Worm (Caenorhabditis elegans) whole organism, young adult: ENCODE results near the gene B0464.9.
A peak's percentile ranks its signal among the peaks of the same experiment; 100 is the strongest.

ENCODE experiments used
- B0336.3 ChIP-seq: fragments of 200-800 bp; sonication (Bioruptor generic); IDR thresholded peaks from 2 replicates; pipeline ENCODE4 v1.3.6; 2022; ENCODE audit warnings: missing genetic modification characterization, missing compliant biosample characterization
- D2030.7 ChIP-seq: fragments of 200-800 bp; sonication (Bioruptor generic); IDR thresholded peaks from 2 replicates; pipeline ENCODE4 v1.3.6; 2022; ENCODE audit warnings: missing genetic modification reagents, missing genetic modification characterization, missing compliant biosample characterization
- F49E8.2 ChIP-seq: sonication (generic microtip); optimal IDR thresholded peaks from 3 replicates; lab custom pipeline; 2017; ENCODE audit warnings: missing genetic modification characterization, mild to moderate bottlenecking, missing compliant biosample characterization, antibody characterized with exemption, moderate library complexity; ENCODE audit not compliant: insufficient read depth
- F55B11.4 ChIP-seq: sonication (generic microtip); optimal IDR thresholded peaks from 2 replicates; lab custom pipeline; 2016; ENCODE audit warnings: missing compliant biosample characterization, missing genetic modification characterization, borderline replicate concordance; ENCODE audit not compliant: insufficient read depth
- K11D2.4 ChIP-seq: fragments of 200-800 bp; sonication (Bioruptor generic); IDR thresholded peaks from 2 replicates; pipeline ENCODE4 v1.3.6; 2022; ENCODE audit warnings: missing genetic modification reagents, missing genetic modification characterization, missing compliant biosample characterization
- Y95B8A.8 ChIP-seq: fragments of 200-800 bp; sonication (Bioruptor generic); IDR thresholded peaks from 2 replicates; pipeline ENCODE4 v1.3.6; 2022; ENCODE audit warnings: missing genetic modification reagents, missing genetic modification characterization, missing compliant biosample characterization
- ZK185.1 ChIP-seq: sonication (generic microtip); optimal IDR thresholded peaks from 2 replicates; lab custom pipeline; 2016; ENCODE audit warnings: mild to moderate bottlenecking, missing genetic modification characterization, missing compliant biosample characterization; ENCODE audit not compliant: poor library complexity, severe bottlenecking
- akir-1 ChIP-seq: fragments of 200-800 bp; sonication (Bioruptor generic); optimal IDR thresholded peaks from 2 replicates; lab custom pipeline; 2018; ENCODE audit warnings: mild to moderate bottlenecking, missing genetic modification characterization, moderate library complexity, missing compliant biosample characterization
- aptf-2 ChIP-seq: fragments of 200-800 bp; sonication (Bioruptor generic); conservative IDR thresholded peaks from 2 replicates; pipeline ENCODE4 v1.3.6; 2022; ENCODE audit warnings: missing genetic modification reagents, missing genetic modification characterization, missing compliant biosample characterization
- athp-1 ChIP-seq: sonication (generic microtip); optimal IDR thresholded peaks from 2 replicates; lab custom pipeline; 2017; ENCODE audit warnings: mild to moderate bottlenecking, missing genetic modification characterization, missing compliant biosample characterization
- attf-3 ChIP-seq: fragments of 200-800 bp; sonication (Bioruptor generic); conservative IDR thresholded peaks from 2 replicates; pipeline ENCODE4 v1.3.6; 2022; ENCODE audit warnings: missing genetic modification reagents, missing genetic modification characterization, missing compliant biosample characterization
- attf-5 ChIP-seq: fragments of 200-800 bp; sonication (Bioruptor generic); optimal IDR thresholded peaks from 2 replicates; lab custom pipeline; 2018; ENCODE audit warnings: mild to moderate bottlenecking, missing genetic modification characterization, missing compliant biosample characterization
- bed-1 ChIP-seq: fragments of 200-800 bp; sonication (Bioruptor generic); IDR thresholded peaks from 2 replicates; pipeline ENCODE4 v1.3.6; 2022; ENCODE audit warnings: missing genetic modification reagents, missing genetic modification characterization, missing compliant biosample characterization
- cebp-1 ChIP-seq, 2 experiments: fragments of 200-800 bp in 1 of 2; sonication (Bioruptor generic) in 1 of 2; sonication (generic microtip) in 1 of 2; IDR thresholded peaks in 1 of 2; optimal IDR thresholded peaks in 1 of 2; 2 replicates each; pipeline versions ENCODE4 v1.3.6 to Lab custom; 2017 to 2022; ENCODE audit warnings: missing compliant biosample characterization in 2 of 2, missing genetic modification characterization in 2 of 2, mild to moderate bottlenecking in 1 of 2, missing genetic modification reagents in 1 of 2, moderate library complexity in 1 of 2
- ceh-40 ChIP-seq: fragments of 200-800 bp; sonication (Bioruptor generic); IDR thresholded peaks from 2 replicates; pipeline ENCODE4 v1.3.6; 2022; ENCODE audit warnings: missing genetic modification characterization, missing compliant biosample characterization
- ceh-91 ChIP-seq: fragments of 200-800 bp; sonication (Bioruptor generic); IDR thresholded peaks from 2 replicates; pipeline ENCODE4 v1.3.6; 2022; ENCODE audit warnings: missing genetic modification reagents, missing genetic modification characterization, missing compliant biosample characterization
- dpff-1 ChIP-seq: sonication (generic microtip); optimal IDR thresholded peaks from 2 replicates; lab custom pipeline; 2017; ENCODE audit warnings: mild to moderate bottlenecking, missing genetic modification characterization, missing compliant biosample characterization
- efl-1 ChIP-seq: fragments of 150-350 bp; optimal IDR thresholded peaks from 2 replicates; lab custom pipeline; 2014; ENCODE audit warnings: missing biosample characterization, missing genetic modification reagents, missing genetic modification characterization
- ekl-4 ChIP-seq: fragments of 200-800 bp; sonication (Bioruptor generic); IDR thresholded peaks from 2 replicates; pipeline ENCODE4 v1.3.6; 2022; ENCODE audit warnings: missing genetic modification reagents, missing genetic modification characterization, missing compliant biosample characterization
- ets-4 ChIP-seq: fragments of 200-800 bp; sonication (Bioruptor generic); optimal IDR thresholded peaks from 2 replicates; lab custom pipeline; 2018; ENCODE audit warnings: mild to moderate bottlenecking, missing genetic modification characterization, missing compliant biosample characterization
- fkh-3 ChIP-seq: sonication (generic microtip); optimal IDR thresholded peaks from 2 replicates; lab custom pipeline; 2016; ENCODE audit warnings: mild to moderate bottlenecking, missing genetic modification characterization, missing compliant biosample characterization
- hmg-1.2 ChIP-seq: fragments of 200-800 bp; sonication (Bioruptor generic); IDR thresholded peaks from 2 replicates; pipeline ENCODE4 v1.3.6; 2022; ENCODE audit warnings: missing genetic modification reagents, missing genetic modification characterization, missing compliant biosample characterization
- hrde-1 ChIP-seq: sonication (generic microtip); optimal IDR thresholded peaks from 2 replicates; lab custom pipeline; 2016; ENCODE audit warnings: missing genetic modification characterization, mild to moderate bottlenecking, missing compliant biosample characterization, moderate library complexity, missing genotype, missing genetic modification reagents, borderline replicate concordance
- hsf-1 ChIP-seq: fragments of 200-800 bp; sonication (Bioruptor generic); IDR thresholded peaks from 2 replicates; pipeline ENCODE4 v1.3.6; 2022; ENCODE audit warnings: missing genetic modification reagents, missing genetic modification characterization, missing compliant biosample characterization
- let-607 ChIP-seq, 2 experiments: fragments of 200-800 bp in 1 of 2; sonication (Bioruptor generic) in 1 of 2; sonication (generic microtip) in 1 of 2; optimal IDR thresholded peaks; 2 replicates each; lab custom pipeline; 2016 to 2018; ENCODE audit warnings: mild to moderate bottlenecking in 2 of 2, missing compliant biosample characterization in 2 of 2, missing genetic modification characterization in 2 of 2, moderate library complexity in 2 of 2, missing genotype in 1 of 2
- lin-26 ChIP-seq: fragments of 200-800 bp; sonication (Bioruptor generic); IDR thresholded peaks from 2 replicates; pipeline ENCODE4 v1.3.6; 2022; ENCODE audit warnings: missing genetic modification reagents, missing genetic modification characterization, missing compliant biosample characterization
- lin-40 ChIP-seq: sonication (generic microtip); optimal IDR thresholded peaks from 2 replicates; lab custom pipeline; 2016; ENCODE audit warnings: missing genetic modification characterization, mild to moderate bottlenecking, missing compliant biosample characterization, missing genotype, missing genetic modification reagents
- mcd-1 ChIP-seq: fragments of 200-800 bp; sonication (Bioruptor generic); IDR thresholded peaks from 2 replicates; pipeline ENCODE4 v1.3.6; 2022; ENCODE audit warnings: missing genetic modification reagents, missing genetic modification characterization, missing compliant biosample characterization
- mel-28 ChIP-seq: sonication (generic microtip); optimal IDR thresholded peaks from 2 replicates; lab custom pipeline; 2016; ENCODE audit warnings: borderline replicate concordance, mild to moderate bottlenecking, missing genetic modification characterization, missing compliant biosample characterization
- mes-4 ChIP-seq: sonication (generic microtip); optimal IDR thresholded peaks from 2 replicates; lab custom pipeline; 2016; ENCODE audit warnings: missing genotype, missing genetic modification characterization, missing compliant biosample characterization
- mxl-1 ChIP-seq: sonication (generic microtip); optimal IDR thresholded peaks from 2 replicates; lab custom pipeline; 2016; ENCODE audit warnings: missing genetic modification characterization, missing compliant biosample characterization
- nhr-27 ChIP-seq: fragments of 200-800 bp; sonication (Bioruptor generic); optimal IDR thresholded peaks from 2 replicates; lab custom pipeline; 2018; ENCODE audit warnings: mild to moderate bottlenecking, missing genetic modification characterization, moderate library complexity, missing compliant biosample characterization
- nhr-80 ChIP-seq: sonication (generic microtip); optimal IDR thresholded peaks from 2 replicates; lab custom pipeline; 2016; ENCODE audit warnings: missing genetic modification characterization, missing compliant biosample characterization
- repo-1 ChIP-seq: sonication (generic microtip); optimal IDR thresholded peaks from 2 replicates; lab custom pipeline; 2017; ENCODE audit warnings: mild to moderate bottlenecking, missing genetic modification characterization, missing compliant biosample characterization
- snpc-1.1 ChIP-seq: sonication (generic microtip); optimal IDR thresholded peaks from 2 replicates; lab custom pipeline; 2017; ENCODE audit warnings: missing genetic modification characterization, mild to moderate bottlenecking, missing compliant biosample characterization, antibody characterized with exemption, moderate library complexity, missing genotype, missing genetic modification reagents; ENCODE audit not compliant: insufficient read depth
- snpc-4 ChIP-seq, 5 experiments: fragments of 150-350 bp in 1 of 5; sonication (generic microtip) in 4 of 5; optimal IDR thresholded peaks; 2 replicates each; lab custom pipeline; 2014 to 2018; ENCODE audit warnings: missing genetic modification characterization in 5 of 5, missing biosample characterization in 3 of 5, antibody characterized with exemption in 2 of 5, mild to moderate bottlenecking in 2 of 5, missing compliant biosample characterization in 2 of 5, missing genotype in 2 of 5, moderate library complexity in 2 of 5, missing genetic modification reagents in 1 of 5
- sptf-2 ChIP-seq: fragments of 200-800 bp; sonication (Bioruptor generic); optimal IDR thresholded peaks from 2 replicates; lab custom pipeline; 2018; ENCODE audit warnings: mild to moderate bottlenecking, missing genetic modification characterization, missing compliant biosample characterization
- tbp1 ChIP-seq: fragments of 200-800 bp; sonication (Bioruptor generic); optimal IDR thresholded peaks from 2 replicates; lab custom pipeline; 2018; ENCODE audit warnings: mild to moderate bottlenecking, missing genetic modification characterization, missing compliant biosample characterization
- tlf-1 ChIP-seq: fragments of 200-800 bp; sonication (Bioruptor generic); optimal IDR thresholded peaks from 2 replicates; lab custom pipeline; 2018; ENCODE audit warnings: mild to moderate bottlenecking, missing genetic modification characterization, missing compliant biosample characterization
- xnd-1 ChIP-seq: sonication (generic microtip); optimal IDR thresholded peaks from 2 replicates; lab custom pipeline; 2016; ENCODE audit warnings: missing genotype, missing genetic modification reagents, missing genetic modification characterization, missing compliant biosample characterization
- zfh-2 ChIP-seq: fragments of 200-800 bp; sonication (Bioruptor generic); conservative IDR thresholded peaks from 2 replicates; pipeline ENCODE4 v1.3.6; 2022; ENCODE audit warnings: missing genetic modification reagents, missing genetic modification characterization, missing compliant biosample characterization
- ztf-18 ChIP-seq: sonication (generic microtip); optimal IDR thresholded peaks from 2 replicates; lab custom pipeline; 2016; ENCODE audit warnings: missing genotype, mild to moderate bottlenecking, missing genetic modification characterization, missing compliant biosample characterization

The B0464.9 gene

ce11 chrIII:9462785-9463467 is 2.6 kb upstream of the B0464.9 start (continued):
- TF ChIP-seq F49E8.2 (tag; lab: Kevin White, UChicago) = peak; percentile 58
- no peak for TF ChIP-seq ZK185.1 (tag; lab: Kevin White, UChicago)
- TF ChIP-seq hsf-1 (GFP tag; lab: Robert Waterston, UW) = 0 out of 2 replicates have a peak, but pooled peaks have one; percentile 24
- TF ChIP-seq cebp-1 (GFP tag; IDR thresholded peaks at IDR 0.05; lab: Robert Waterston, UW) = no peak
- TF ChIP-seq cebp-1 (tag; optimal IDR thresholded peaks at IDR 0.05; lab: Kevin White, UChicago) = peak; percentile 36
- TF ChIP-seq fkh-3 = peak; percentile 60
- peak; percentile 48 for TF ChIP-seq xnd-1
- no peak for TF ChIP-seq ets-4 (GFP tag; lab: Kevin White, UChicago)
- TF ChIP-seq repo-1 (tag; lab: Kevin White, UChicago) = peak; percentile 37
- no peak for TF ChIP-seq mxl-1 (tag; lab: Kevin White, UChicago)
- TF ChIP-seq B0336.3 (GFP tag; lab: Robert Waterston, UW) = peak; percentile 89
- no peak for TF ChIP-seq zfh-2 (GFP tag; lab: Robert Waterston, UW)
- TF ChIP-seq hrde-1 (tag; lab: Kevin White, UChicago) = peak; percentile 73
- TF ChIP-seq D2030.7 = no peak
- TF ChIP-seq tlf-1 (GFP tag; lab: Kevin White, UChicago) = peak; percentile 30
- peak; percentile 30 for TF ChIP-seq dpff-1
- TF ChIP-seq athp-1 (tag; lab: Kevin White, UChicago) = peak; percentile 77
- peak; percentile 33 for TF ChIP-seq snpc-1.1 (tag; lab: Kevin White, UChicago)
- peak; percentile 75 for TF ChIP-seq Y95B8A.8
- no peak for TF ChIP-seq snpc-4 (GFP tag; optimal IDR thresholded peaks at IDR 0.05; lab: Kevin White, UChicago)
- TF ChIP-seq snpc-4 (tag; optimal IDR thresholded peaks at IDR 0.05; lab: Kevin White, UChicago) = peak in 1 of 4 experiments; percentile 40
- TF ChIP-seq mel-28 = peak; percentile 52

DNA sequence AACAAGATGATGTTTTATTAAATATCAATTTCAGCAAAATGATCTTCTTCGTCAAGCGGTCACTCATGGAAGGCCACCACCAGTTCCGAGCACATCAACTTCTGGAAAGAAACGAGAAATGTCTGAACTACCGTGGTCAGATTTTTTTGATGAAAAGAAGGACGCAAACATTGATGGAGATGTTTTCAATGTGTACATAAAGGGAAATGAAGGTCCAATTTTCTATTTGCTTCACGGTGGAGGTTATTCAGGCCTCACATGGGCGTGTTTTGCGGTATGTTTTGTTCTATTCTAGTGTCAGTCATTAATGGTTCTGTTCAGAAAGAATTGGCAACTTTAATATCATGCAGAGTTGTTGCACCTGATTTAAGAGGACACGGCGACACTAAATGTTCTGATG is 298 bp downstream of the B0464.9 start, which contains the start of gene B0464.6:
B0464.6 (minus strand) TSS at position 101 of the 400 bp plus-strand sequence.
- TF ChIP-seq mel-28 (no peak), ztf-18 (tag; lab: Kevin White, UChicago) (no peak), akir-1 (GFP tag; lab: Kevin White, UChicago) (no peak), sptf-2 (no peak), let-607 (tag; optimal IDR thresholded peaks at IDR 0.05; lab: Kevin White, UChicago) (no peak), ekl-4 (GFP tag; lab: Robert Waterston, UW) (no peak), aptf-2 (GFP tag; lab: Robert Waterston, UW) (no peak), dpff-1 (no peak), lin-26 (GFP tag; lab: Robert Waterston, UW) (no peak), nhr-27 (tag; lab: Kevin White, UChicago) (no peak)

ce11 chrIII:9467095-9467494 is 1.5 kb downstream of the B0464.9 start, which contains the start of gene baf-1:
Gene baf-1 (plus strand): TSS chrIII:9467464.
- 0 out of 2 replicates have a peak, but pooled peaks have one; percentile 28 for TF ChIP-seq attf-3 (GFP tag; lab: Robert Waterston, UW)
- TF ChIP-seq nhr-80 (tag; lab: Kevin White, UChicago) = peak; percentile 40
- peak; percentile 50 for TF ChIP-seq lin-40 (tag; lab: Kevin White, UChicago)
- peak; percentile 21; the same call in 1 of the 2 replicates for TF ChIP-seq cebp-1 (GFP tag; IDR thresholded peaks at IDR 0.05; lab: Robert Waterston, UW)
- peak; percentile 92 for TF ChIP-seq cebp-1 (tag; optimal IDR thresholded peaks at IDR 0.05; lab: Kevin White, UChicago)
- TF ChIP-seq hsf-1 (GFP tag; lab: Robert Waterston, UW) = peak; percentile 41; the same call in 1 of the 2 replicates
- TF ChIP-seq mcd-1 (GFP tag; lab: Robert Waterston, UW) = peak; percentile 97
- peak; percentile 20 for TF ChIP-seq efl-1 (GFP tag; lab: Kevin White, UChicago)
- peak; percentile 81 for TF ChIP-seq attf-5
- TF ChIP-seq fkh-3 = peak; percentile 37
- TF ChIP-seq D2030.7 = peak; percentile 27; the same call in 1 of the 2 replicates
- TF ChIP-seq F55B11.4 (tag; lab: Kevin White, UChicago) = no peak
- TF ChIP-seq ceh-40 = no peak
- peak; percentile 43; the same call in 1 of the 2 replicates for TF ChIP-seq ceh-91 (GFP tag; lab: Robert Waterston, UW)
- no peak for TF ChIP-seq mes-4
- no peak for TF ChIP-seq bed-1 (GFP tag; lab: Robert Waterston, UW)
- peak; percentile 50 for TF ChIP-seq tbp1 (GFP tag; lab: Kevin White, UChicago)
- peak; percentile 60; the same call in 1 of the 2 replicates for TF ChIP-seq K11D2.4 (GFP tag; lab: Robert Waterston, UW)
- peak; percentile 97 for TF ChIP-seq hmg-1.2 (GFP tag; lab: Robert Waterston, UW)
